Fruit fly (Drosophila melanogaster): Measurements from ENCODE around the gene yellow-g.

yellow-g gene

dm6 chr3L:2262515-2262944 lies 10.0 kb downstream of the yellow-g start, which contains the start of the genes oxt and CG13807 (continued):
- TF ChIP-seq CG32006 (GFP tag; optimal IDR thresholded peaks at IDR 0.05) (peak; percentile 89), CG7368 (GFP tag; optimal IDR thresholded peaks at IDR 0.05) (peak; percentile 72), CG11902 (GFP tag; optimal IDR thresholded peaks at IDR 0.05) (peak; percentile 77), OdsH (GFP tag; optimal IDR thresholded peaks at IDR 0.05) (peak; percentile 88), CG4318 (GFP tag; optimal IDR thresholded peaks at IDR 0.05) (peak; percentile 82), ss (GFP tag; optimal IDR thresholded peaks at IDR 0.05) (peak in 1 of 2 experiments; percentile 80), pdm3 (GFP tag; optimal IDR thresholded peaks at IDR 0.05) (peak; percentile 87), Met (GFP tag; optimal IDR thresholded peaks at IDR 0.05) (peak; percentile 81), eg (GFP tag; IDR thresholded peaks at IDR 0.05) (peak; percentile 90), spab (GFP tag; optimal IDR thresholded peaks at IDR 0.05) (peak; percentile 59), CG6276 (GFP tag; optimal IDR thresholded peaks at IDR 0.05) (no peak), CG15336 (GFP tag; IDR thresholded peaks at IDR 0.05) (peak; percentile 81), Sox14 (GFP tag; optimal IDR thresholded peaks at IDR 0.05) (peak; percentile 85), Hr4 (GFP tag; optimal IDR thresholded peaks at IDR 0.05) (peak; percentile 84), Blimp-1 (GFP tag; optimal IDR thresholded peaks at IDR 0.05) (peak; percentile 29)

dm6 chr3L:2261282-2261681 lies 11.3 kb downstream of the yellow-g start:
- TF ChIP-seq CG11762 (GFP tag; optimal IDR thresholded peaks at IDR 0.05; ENCODE audit: insufficient read depth) (no peak), CG11294 (GFP tag; IDR thresholded peaks at IDR 0.05) (no peak), spab (GFP tag; optimal IDR thresholded peaks at IDR 0.05) (no peak), Hr38 (GFP tag; optimal IDR thresholded peaks at IDR 0.05) (no peak)

dm6 chr3L:2257412-2257862 lies 15.1 kb downstream of the yellow-g start, which contains the start of the genes CG1275 and Elp5:
CG1275 (minus strand) TSS chr3L:2257423.
Elp5 (plus strand) TSS chr3L:2257456.
- TF ChIP-seq eg (GFP tag; IDR thresholded peaks at IDR 0.05) (peak; percentile 100), CG6163 (GFP tag; IDR thresholded peaks at IDR 0.05) (peak; percentile 100), Sox14 (GFP tag; optimal IDR thresholded peaks at IDR 0.05) (peak; percentile 99), ss (GFP tag; optimal IDR thresholded peaks at IDR 0.05) (peak; percentile 95 to 99), spab (GFP tag; optimal IDR thresholded peaks at IDR 0.05) (peak; percentile 95), Gug (GFP tag; IDR thresholded peaks at IDR 0.05) (peak; percentile 99), CG9139 (GFP tag; optimal IDR thresholded peaks at IDR 0.05) (peak; percentile 97), CG8119 (GFP tag; IDR thresholded peaks at IDR 0.05) (peak; percentile 99), fd85E (GFP tag; optimal IDR thresholded peaks at IDR 0.05) (peak; percentile 85), dac (GFP tag; optimal IDR thresholded peaks at IDR 0.05) (peak; percentile 98), Eip75B (GFP tag; optimal IDR thresholded peaks at IDR 0.05) (peak; percentile 99), CG11902 (GFP tag; optimal IDR thresholded peaks at IDR 0.05) (peak; percentile 96), CG4318 (GFP tag; optimal IDR thresholded peaks at IDR 0.05) (peak; percentile 98), net (GFP tag; optimal IDR thresholded peaks at IDR 0.05) (peak; percentile 99), Smox (GFP tag; optimal IDR thresholded peaks at IDR 0.05) (peak; percentile 98), CG15336 (GFP tag; IDR thresholded peaks at IDR 0.05) (peak; percentile 99), CG11762 (GFP tag; optimal IDR thresholded peaks at IDR 0.05; ENCODE audit: insufficient read depth) (peak; percentile 95), CG31627 (GFP tag; optimal IDR thresholded peaks at IDR 0.05) (peak; percentile 99), salr (GFP tag; optimal IDR thresholded peaks at IDR 0.05) (peak; percentile 97 to 98), Sox15 (GFP tag; optimal IDR thresholded peaks at IDR 0.05) (peak; percentile 98), Eip93F (GFP tag; optimal IDR thresholded peaks at IDR 0.05) (peak; percentile 95), CG10631 (GFP tag; optimal IDR thresholded peaks at IDR 0.05) (peak; percentile 99), CG1621 (tag; optimal IDR thresholded peaks at IDR 0.05) (peak; percentile 98), topi (GFP tag; optimal IDR thresholded peaks at IDR 0.05) (peak; percentile 98), CG11294 (GFP tag; IDR thresholded peaks at IDR 0.05) (peak; percentile 99), CG6808 (GFP tag; optimal IDR thresholded peaks at IDR 0.05) (peak; percentile 100), CG6792 (GFP tag; optimal IDR thresholded peaks at IDR 0.05) (peak; percentile 98), fkh (GFP tag; optimal IDR thresholded peaks at IDR 0.05) (peak; percentile 97), CG34406 (GFP tag; optimal IDR thresholded peaks at IDR 0.05) (peak; percentile 98), Hr4 (GFP tag; optimal IDR thresholded peaks at IDR 0.05) (peak; percentile 99), acj6 (GFP tag; optimal IDR thresholded peaks at IDR 0.05) (peak; percentile 99), CG7368 (GFP tag; optimal IDR thresholded peaks at IDR 0.05) (peak; percentile 92), CG8319 (GFP tag; optimal IDR thresholded peaks at IDR 0.05) (peak; percentile 98), Ets21C (GFP tag; optimal IDR thresholded peaks at IDR 0.05) (peak; percentile 98), Lpt (GFP tag; optimal IDR thresholded peaks at IDR 0.05) (peak; percentile 99), OdsH (GFP tag; optimal IDR thresholded peaks at IDR 0.05) (peak; percentile 99), achi (GFP tag; optimal IDR thresholded peaks at IDR 0.05) (peak; percentile 98), pdm3 (GFP tag; optimal IDR thresholded peaks at IDR 0.05) (peak; percentile 99), CG32006 (GFP tag; optimal IDR thresholded peaks at IDR 0.05) (peak; percentile 99), CG16779 (tag; optimal IDR thresholded peaks at IDR 0.05) (peak; percentile 94), Hr39 (GFP tag; optimal IDR thresholded peaks at IDR 0.05) (peak; percentile 99)

Measured in whole organism, prepupa.